Worm (Caenorhabditis elegans) whole organism, L3 larva: ENCODE measurements around the gene abhd-3.1.
"Not testable (repeated sequence)": the region's sequence is repeated elsewhere in the genome, so short reads cannot be mapped to it uniquely, and the experiment has no call there.

Experiments
- ZK546.5 ChIP-seq: sonication (generic microtip); optimal IDR thresholded peaks from 2 replicates; lab custom pipeline; 2017; ENCODE audit warnings: missing biosample characterization, missing genetic modification characterization
- aly-2 ChIP-seq: fragments of 150-350 bp; optimal IDR thresholded peaks from 2 replicates; lab custom pipeline; 2014; ENCODE audit warnings: missing biosample characterization, missing genetic modification characterization
- ama-1 ChIP-seq: fragments of 150-350 bp; optimal IDR thresholded peaks from 2 replicates; lab custom pipeline; 2018
- ceh-16 ChIP-seq: sonication (generic microtip); optimal IDR thresholded peaks from 2 replicates; lab custom pipeline; 2017; ENCODE audit warnings: missing biosample characterization, missing genetic modification characterization
- egl-27 ChIP-seq: sonication (generic microtip); optimal IDR thresholded peaks from 4 replicates; lab custom pipeline; 2017; ENCODE audit warnings: missing biosample characterization, missing genetic modification reagents, missing genetic modification characterization
- egl-5 ChIP-seq: fragments of 150-350 bp; optimal IDR thresholded peaks from 2 replicates; lab custom pipeline; 2017; ENCODE audit warnings: missing biosample characterization, missing genetic modification reagents, missing genetic modification characterization, inconsistent platforms
- elt-2 ChIP-seq: sonication (generic microtip); optimal IDR thresholded peaks from 2 replicates; lab custom pipeline; 2016; ENCODE audit warnings: missing genetic modification reagents, mild to moderate bottlenecking, missing genetic modification characterization, missing compliant biosample characterization
- eor-1 ChIP-seq, 2 experiments: fragments of 150-350 bp; optimal IDR thresholded peaks; 2 replicates each; lab custom pipeline; 2014 to 2018; ENCODE audit warnings: missing biosample characterization in 2 of 2, missing genetic modification characterization in 2 of 2
- fkh-10 ChIP-seq: sonication (generic microtip); optimal IDR thresholded peaks from 2 replicates; lab custom pipeline; 2017; ENCODE audit warnings: missing biosample characterization, missing genetic modification reagents, missing genetic modification characterization
- fkh-2 ChIP-seq: fragments of 150-350 bp; optimal IDR thresholded peaks from 2 replicates; lab custom pipeline; 2014; ENCODE audit warnings: missing biosample characterization, missing genetic modification reagents, missing genetic modification characterization
- fos-1 ChIP-seq: fragments of 150-350 bp; optimal IDR thresholded peaks from 2 replicates; lab custom pipeline; 2014; ENCODE audit warnings: missing biosample characterization, missing genetic modification characterization
- hmg-11 ChIP-seq: sonication (generic microtip); optimal IDR thresholded peaks from 2 replicates; lab custom pipeline; 2016; ENCODE audit warnings: missing genetic modification characterization, missing compliant biosample characterization
- jun-1 ChIP-seq: fragments of 150-350 bp; optimal IDR thresholded peaks from 2 replicates; lab custom pipeline; 2014; ENCODE audit warnings: missing biosample characterization, missing genetic modification reagents, missing genetic modification characterization
- lin-15B ChIP-seq: fragments of 150-350 bp; optimal IDR thresholded peaks from 2 replicates; lab custom pipeline; 2014; ENCODE audit warnings: missing biosample characterization, missing genetic modification characterization
- lin-39 ChIP-seq: fragments of 150-350 bp; optimal IDR thresholded peaks from 2 replicates; lab custom pipeline; 2018; ENCODE audit warnings: missing biosample characterization, missing genetic modification reagents, missing genetic modification characterization
- mdl-1 ChIP-seq: fragments of 150-350 bp; optimal IDR thresholded peaks from 2 replicates; lab custom pipeline; 2014; ENCODE audit warnings: missing biosample characterization, missing genetic modification characterization
- mml-1 ChIP-seq: fragments of 150-350 bp; sonication (generic microtip); optimal IDR thresholded peaks from 3 replicates; lab custom pipeline; 2014; ENCODE audit warnings: missing biosample characterization, missing genetic modification characterization
- nfya-1 ChIP-seq: sonication (generic microtip); optimal IDR thresholded peaks from 2 replicates; lab custom pipeline; 2017; ENCODE audit warnings: missing genetic modification characterization, mild to moderate bottlenecking, missing compliant biosample characterization, antibody characterized with exemption, moderate library complexity; ENCODE audit not compliant: insufficient read depth
- nhr-23 ChIP-seq: fragments of 150-350 bp; optimal IDR thresholded peaks from 2 replicates; lab custom pipeline; 2014; ENCODE audit warnings: missing biosample characterization, missing genetic modification reagents, missing genetic modification characterization
- nhr-25 ChIP-seq: sonication (generic microtip); optimal IDR thresholded peaks from 2 replicates; lab custom pipeline; 2017; ENCODE audit warnings: missing biosample characterization, missing genetic modification characterization
- nhr-28 ChIP-seq: fragments of 150-350 bp; optimal IDR thresholded peaks from 2 replicates; lab custom pipeline; 2014; ENCODE audit warnings: missing biosample characterization, missing genetic modification characterization
- pha-4 ChIP-seq: fragments of 150-350 bp; optimal IDR thresholded peaks from 2 replicates; lab custom pipeline; 2014; ENCODE audit warnings: missing biosample characterization, missing genetic modification reagents, missing genetic modification characterization
- pqm-1 ChIP-seq: fragments of 150-350 bp; optimal IDR thresholded peaks from 2 replicates; lab custom pipeline; 2017; ENCODE audit warnings: missing biosample characterization, missing genetic modification characterization, inconsistent platforms
- skn-1 ChIP-seq: fragments of 150-350 bp; optimal IDR thresholded peaks from 2 replicates; lab custom pipeline; 2014; ENCODE audit warnings: missing biosample characterization, missing genetic modification characterization
- tbx-2 ChIP-seq: sonication (generic microtip); optimal IDR thresholded peaks from 2 replicates; lab custom pipeline; 2016; ENCODE audit warnings: mild to moderate bottlenecking, missing genetic modification characterization, missing compliant biosample characterization
- unc-39 ChIP-seq: sonication (generic microtip); optimal IDR thresholded peaks from 4 replicates; lab custom pipeline; 2017; ENCODE audit warnings: missing biosample characterization, missing genetic modification characterization
- unc-62 ChIP-seq: fragments of 150-350 bp; sonication (generic microtip); optimal IDR thresholded peaks from 4 replicates; lab custom pipeline; 2014; ENCODE audit warnings: missing biosample characterization, missing genetic modification reagents, missing genetic modification characterization
- zag-1 ChIP-seq: fragments of 150-350 bp; optimal IDR thresholded peaks from 2 replicates; lab custom pipeline; 2014; ENCODE audit warnings: missing biosample characterization, missing genetic modification characterization
- ztf-11 ChIP-seq: fragments of 150-350 bp; optimal IDR thresholded peaks from 2 replicates; lab custom pipeline; 2014; ENCODE audit warnings: missing biosample characterization, missing genetic modification characterization
- ztf-4 ChIP-seq: fragments of 150-350 bp; optimal IDR thresholded peaks from 2 replicates; lab custom pipeline; 2014; ENCODE audit warnings: missing biosample characterization, missing genetic modification characterization

abhd-3.1 gene

ce11 chrV:19922613-19923012 is 32.7 kb upstream of the abhd-3.1 start, which contains the start of gene Y60A3A.16:
Gene Y60A3A.16 (minus strand): TSS chrV:19922713.
- TF ChIP-seq eor-1 (tag; optimal IDR thresholded peaks at IDR 0.05; lab: Kevin White, UChicago) (no peak), egl-27 (no peak), pha-4 (tag; lab: Kevin White, UChicago) (no peak), nhr-28 (tag; lab: Kevin White, UChicago) (no peak), fkh-2 (tag; lab: Kevin White, UChicago) (no peak), hmg-11 (tag; lab: Kevin White, UChicago) (no peak), nhr-25 (tag; lab: Kevin White, UChicago) (no peak), nfya-1 (no peak), zag-1 (tag; lab: Kevin White, UChicago) (no peak), ztf-11 (no peak), nhr-23 (no peak), ceh-16 (no peak), ama-1 (lab: Kevin White, UChicago) (no peak), ZK546.5 (tag; lab: Kevin White, UChicago) (no peak), unc-39 (tag; lab: Kevin White, UChicago) (no peak), aly-2 (no peak)

DNA sequence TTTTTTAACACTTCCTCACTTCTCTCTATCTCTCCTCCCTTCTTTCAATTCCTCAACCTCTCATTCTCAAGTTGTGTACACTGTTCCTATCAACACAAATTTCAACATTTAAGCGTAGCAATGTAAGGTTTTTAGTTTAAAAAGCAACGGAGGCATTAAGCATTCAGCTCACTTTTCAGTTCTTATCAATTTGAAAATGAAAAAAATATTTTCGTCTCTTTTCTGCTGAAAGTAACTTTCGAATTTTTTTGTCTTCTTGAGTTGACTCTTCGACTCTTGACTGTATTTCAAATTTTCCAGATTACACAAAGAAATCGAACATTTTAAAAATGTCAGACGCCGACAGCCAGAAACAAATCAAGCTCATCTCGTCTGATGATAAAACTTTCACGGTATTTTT is 31.4 kb upstream of the abhd-3.1 start, which contains the start of gene skr-4:
TSS of gene skr-4 (plus strand) at position 301 of the 400 bp plus-strand sequence.
- TF ChIP-seq zag-1 (tag; lab: Kevin White, UChicago) (no peak), jun-1 (tag; lab: Kevin White, UChicago) (no peak), tbx-2 (tag; lab: Kevin White, UChicago) (no peak), unc-39 (tag; lab: Kevin White, UChicago) (no peak), fkh-2 (tag; lab: Kevin White, UChicago) (no peak), pqm-1 (tag; lab: Kevin White, UChicago) (no peak), mdl-1 (tag; lab: Kevin White, UChicago) (no peak), elt-2 (peak; percentile 10)
- TF ChIP-seq, all 47 proteins: peak for 1

DNA sequence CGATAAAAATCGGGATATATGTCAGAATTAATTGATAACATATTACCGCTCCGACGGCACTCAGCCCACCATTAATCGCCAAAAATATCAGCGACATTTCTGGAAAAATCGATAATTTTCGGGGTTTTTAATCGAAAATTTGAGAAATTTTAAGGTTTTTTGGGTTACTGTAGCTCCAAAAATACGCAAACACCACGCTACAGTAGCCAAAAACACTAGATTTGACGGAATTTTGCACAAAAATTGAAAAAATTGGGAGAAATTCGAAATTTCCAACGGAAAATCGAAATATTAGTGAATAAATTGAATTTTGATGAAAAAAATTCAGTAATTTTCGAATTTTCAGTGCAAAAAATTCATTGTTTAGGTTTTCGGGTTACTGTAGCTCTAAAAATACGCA is 21.1 kb upstream of the abhd-3.1 start, which contains the start of gene algn-7:
TSS of gene algn-7 (minus strand) at position 101 of the 400 bp plus-strand sequence.
- no peak for TF ChIP-seq fkh-10 (GFP tag; lab: Kevin White, UChicago)
- TF ChIP-seq unc-62 (GFP tag; lab: Kevin White, UChicago), result no peak
- no peak for TF ChIP-seq nhr-23
- TF ChIP-seq lin-15B (tag; lab: Kevin White, UChicago), result no peak
- no peak for TF ChIP-seq nhr-25 (tag; lab: Kevin White, UChicago)
- TF ChIP-seq ama-1 (lab: Kevin White, UChicago), result no peak
- TF ChIP-seq fos-1 (tag; lab: Kevin White, UChicago), result no peak
- TF ChIP-seq lin-39, result no peak
- TF ChIP-seq elt-2, result no peak

DNA sequence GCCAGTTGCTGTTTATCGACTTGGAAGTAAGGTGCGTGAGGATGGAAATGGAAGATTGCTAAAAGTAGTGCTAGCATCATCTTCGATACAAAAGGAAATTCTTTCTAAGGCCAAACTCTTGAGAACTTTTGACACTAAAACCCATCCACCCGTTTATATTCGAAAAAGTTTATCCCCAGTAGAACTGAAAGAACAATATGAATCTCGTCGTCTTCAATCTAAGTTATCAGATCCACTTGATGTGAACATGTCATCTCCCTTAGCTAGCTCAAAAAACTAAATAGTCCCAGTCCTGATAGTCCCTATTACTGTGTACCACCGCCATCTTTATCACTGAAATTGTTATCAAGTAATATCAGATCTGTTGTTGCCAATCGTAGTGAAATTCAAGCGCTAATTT is 18.3 kb upstream of the abhd-3.1 start:
- TF ChIP-seq ama-1 (lab: Kevin White, UChicago) (no peak), pqm-1 (tag; lab: Kevin White, UChicago) (no peak), skn-1 (tag; lab: Kevin White, UChicago) (no peak), egl-5 (no peak), ztf-4 (tag; lab: Kevin White, UChicago) (no peak), eor-1 (tag; optimal IDR thresholded peaks at IDR 0.05; lab: Kevin White, UChicago) (no peak), egl-27 (no peak)
- TF ChIP-seq, all 47 proteins: peak for 0

DNA sequence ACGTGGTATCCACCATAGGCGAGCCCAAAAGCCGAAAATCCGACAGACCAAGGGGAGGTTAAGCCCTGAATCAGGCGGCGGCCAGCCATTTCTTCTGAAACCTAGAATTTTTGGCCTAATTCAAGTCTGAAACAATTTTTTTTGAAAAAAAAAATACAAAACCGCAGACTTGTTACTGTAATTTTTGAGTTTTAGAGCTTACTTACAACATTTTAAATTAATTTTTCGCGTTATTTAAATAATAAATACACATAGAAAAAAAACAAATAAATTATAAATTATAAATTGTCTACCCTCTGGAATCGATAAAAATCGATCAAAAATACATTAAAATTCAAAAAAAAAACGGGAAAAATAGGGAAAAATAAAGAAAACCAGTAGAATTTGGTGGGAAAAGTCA is 8.8 kb upstream of the abhd-3.1 start, which contains the start of gene dhs-24:
TSS of gene dhs-24 (minus strand) at position 101 of the 400 bp plus-strand sequence.
- TF ChIP-seq zag-1 (tag; lab: Kevin White, UChicago) (no peak), skn-1 (tag; lab: Kevin White, UChicago) (no peak), elt-2 (no peak), eor-1 (tag; optimal IDR thresholded peaks at IDR 0.05; lab: Kevin White, UChicago) (no peak)
- TF ChIP-seq, all 47 proteins: peak for 0

DNA sequence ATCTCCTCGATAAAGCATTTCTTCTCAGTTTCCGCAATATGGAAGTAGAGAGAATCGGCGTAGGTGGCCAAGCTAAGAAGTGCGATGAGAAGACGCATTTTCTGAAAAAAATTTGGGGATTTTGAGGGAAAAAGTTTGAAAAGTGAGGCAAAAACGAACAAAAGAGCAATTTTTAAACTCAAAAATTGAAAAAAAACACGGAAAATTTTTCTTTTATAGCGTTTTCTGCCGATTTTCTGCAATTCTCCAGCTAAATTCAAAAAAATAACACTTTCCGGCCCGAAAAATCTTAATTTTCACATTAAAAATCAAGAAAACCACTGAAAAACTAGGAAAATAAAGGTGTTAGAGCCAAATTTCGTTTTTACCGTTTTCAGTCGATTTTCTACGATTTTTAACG is 6.3 kb upstream of the abhd-3.1 start, which contains the start of gene tmed-4:
TSS of gene tmed-4 (minus strand) at position 101 of the 400 bp plus-strand sequence.
- TF ChIP-seq fos-1 (tag; lab: Kevin White, UChicago); nfya-1; mml-1 (tag; lab: Kevin White, UChicago): not testable (repeated sequence)
